Worm (Caenorhabditis elegans): Measurements from ENCODE around the gene nspb-1.

The nspb-1 gene

DNA sequence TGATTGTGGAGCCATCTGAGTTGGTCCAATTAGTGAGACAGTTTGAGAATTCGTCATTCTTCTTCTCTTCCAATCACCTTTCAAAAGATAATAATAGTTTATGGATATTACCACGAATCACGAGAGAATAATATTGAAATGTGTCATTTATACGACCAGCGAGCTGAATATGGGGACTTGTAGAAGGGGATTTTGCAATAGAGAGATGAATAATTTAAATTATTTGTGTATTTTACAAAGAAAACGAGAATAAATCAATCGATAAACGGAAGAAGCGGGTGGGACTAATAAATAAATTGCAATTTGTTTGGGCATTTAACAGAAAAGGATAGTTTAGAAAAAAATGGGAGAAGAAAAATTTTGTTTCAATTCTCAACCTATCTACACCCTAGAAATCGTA, 8.3 kb downstream of the nspb-1 start, which contains the start of gene odr-8:
Gene odr-8, minus strand, starts transcription at position 101 of the 400 bp plus-strand sequence.
- TF ChIP-seq pha-4 (tag; optimal IDR thresholded peaks at IDR 0.05) (no peak), ceh-83 (GFP tag; optimal IDR thresholded peaks at IDR 0.05) (no peak), elt-3 (tag; optimal IDR thresholded peaks at IDR 0.05) (no peak), mab-5 (tag; optimal IDR thresholded peaks at IDR 0.05) (no peak), ceh-39 (tag; optimal IDR thresholded peaks at IDR 0.05) (no peak), cnd-1 (tag; optimal IDR thresholded peaks at IDR 0.05) (no peak), snpc-4 (tag; optimal IDR thresholded peaks at IDR 0.05) (no peak), unc-39 (tag; optimal IDR thresholded peaks at IDR 0.05) (no peak), nhr-2 (tag; optimal IDR thresholded peaks at IDR 0.05) (no peak), nhr-12 (tag; optimal IDR thresholded peaks at IDR 0.05) (no peak), tbx-8 (GFP tag; optimal IDR thresholded peaks at IDR 0.05) (no peak), lsy-2 (tag; optimal IDR thresholded peaks at IDR 0.05) (no peak), nhr-76 (tag; optimal IDR thresholded peaks at IDR 0.05) (no peak), mep-1 (tag; optimal IDR thresholded peaks at IDR 0.05) (no peak), lin-13 (tag; optimal IDR thresholded peaks at IDR 0.05) (no peak), sptf-1 (tag; optimal IDR thresholded peaks at IDR 0.05) (no peak), bed-3 (GFP tag; optimal IDR thresholded peaks at IDR 0.05) (no peak), nhr-28 (tag; optimal IDR thresholded peaks at IDR 0.05) (no peak), ces-1 (GFP tag; optimal IDR thresholded peaks at IDR 0.05) (no peak)

DNA sequence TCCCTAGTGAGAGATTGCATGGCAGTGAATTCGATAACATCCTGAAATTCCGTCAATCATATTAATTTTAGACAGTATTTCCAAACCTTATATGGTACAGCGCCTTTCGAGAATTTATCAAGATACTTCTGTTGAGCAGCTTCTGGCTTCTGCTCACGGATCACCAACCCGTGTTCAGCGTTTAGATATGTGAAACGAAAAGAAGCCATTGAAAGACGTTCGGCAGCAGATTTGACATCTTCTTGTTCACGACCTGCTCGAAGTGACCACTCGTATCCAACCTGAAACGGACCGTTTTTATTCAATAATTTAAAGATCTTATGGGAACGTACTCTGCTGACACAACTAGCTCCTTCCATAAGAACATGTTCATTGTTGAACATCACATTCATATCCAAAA, 9.3 kb downstream of the nspb-1 start:
- TF ChIP-seq ceh-43 (GFP tag; optimal IDR thresholded peaks at IDR 0.05): no peak
- no peak for TF ChIP-seq ceh-39 (tag; optimal IDR thresholded peaks at IDR 0.05)
- no peak for TF ChIP-seq mab-5 (tag; optimal IDR thresholded peaks at IDR 0.05)
- no peak for TF ChIP-seq lsy-2 (tag; optimal IDR thresholded peaks at IDR 0.05)
- no peak for TF ChIP-seq unc-120 (tag; optimal IDR thresholded peaks at IDR 0.05; ENCODE audit: poor library complexity, severe bottlenecking)
- TF ChIP-seq ceh-83 (GFP tag; optimal IDR thresholded peaks at IDR 0.05): no peak
- TF ChIP-seq elt-1 (tag; optimal IDR thresholded peaks at IDR 0.05; ENCODE audit: borderline replicate concordance, insufficient read depth): no peak
- TF ChIP-seq cnd-1 (tag; optimal IDR thresholded peaks at IDR 0.05): no peak
- TF ChIP-seq nhr-12 (tag; optimal IDR thresholded peaks at IDR 0.05): no peak
- TF ChIP-seq tbx-8 (GFP tag; optimal IDR thresholded peaks at IDR 0.05): no peak
- no peak for TF ChIP-seq snpc-4 (tag; optimal IDR thresholded peaks at IDR 0.05)
- TF ChIP-seq lin-32 (GFP tag; optimal IDR thresholded peaks at IDR 0.05): no peak
- no peak for TF ChIP-seq sem-2 (GFP tag; optimal IDR thresholded peaks at IDR 0.05)
- TF ChIP-seq nhr-28 (tag; optimal IDR thresholded peaks at IDR 0.05): no peak
- TF ChIP-seq lin-13 (tag; optimal IDR thresholded peaks at IDR 0.05): no peak
- TF ChIP-seq nhr-2 (tag; optimal IDR thresholded peaks at IDR 0.05): no peak
- TF ChIP-seq bed-3 (GFP tag; optimal IDR thresholded peaks at IDR 0.05): no peak
- no peak for TF ChIP-seq ham-2 (GFP tag; optimal IDR thresholded peaks at IDR 0.05)

DNA sequence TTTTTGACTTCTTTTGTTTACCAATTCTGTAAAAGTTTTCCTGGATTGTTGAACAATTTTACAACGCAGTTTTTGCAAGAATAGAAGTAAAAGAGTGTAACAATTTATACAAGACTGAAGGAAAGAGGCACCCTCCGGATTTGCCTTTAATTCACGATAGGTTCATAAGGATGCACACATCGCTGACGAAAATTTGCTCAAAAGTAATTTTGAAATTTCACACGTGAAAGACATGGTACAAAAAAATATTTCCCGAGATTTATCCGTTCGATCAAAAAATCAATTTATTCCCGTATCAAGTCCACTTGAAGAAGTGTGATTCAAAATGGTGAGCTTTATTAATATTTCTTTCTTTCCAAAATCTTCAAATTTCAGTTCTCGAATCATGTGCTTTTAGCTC, 13.0 kb downstream of the nspb-1 start, which contains the start of gene C43G2.3:
Gene C43G2.3, plus strand, starts transcription at position 301 of the 400 bp plus-strand sequence.
- no peak for TF ChIP-seq ceh-43 (GFP tag; optimal IDR thresholded peaks at IDR 0.05)
- TF ChIP-seq ceh-39 (tag; optimal IDR thresholded peaks at IDR 0.05): no peak
- no peak for TF ChIP-seq hlh-1 (tag; optimal IDR thresholded peaks at IDR 0.05)
- no peak for TF ChIP-seq nhr-76 (tag; optimal IDR thresholded peaks at IDR 0.05)
- no peak for TF ChIP-seq ces-1 (GFP tag; optimal IDR thresholded peaks at IDR 0.05)
- no peak for TF ChIP-seq cnd-1 (tag; optimal IDR thresholded peaks at IDR 0.05)
- no peak for TF ChIP-seq elt-3 (tag; optimal IDR thresholded peaks at IDR 0.05)
- no peak for TF ChIP-seq lin-32 (GFP tag; optimal IDR thresholded peaks at IDR 0.05)
- no peak for TF ChIP-seq unc-62 (GFP tag; optimal IDR thresholded peaks at IDR 0.05)
- TF ChIP-seq flh-1 (GFP tag; optimal IDR thresholded peaks at IDR 0.05): no peak
- TF ChIP-seq nhr-28 (tag; optimal IDR thresholded peaks at IDR 0.05): no peak
- no peak for TF ChIP-seq nhr-2 (tag; optimal IDR thresholded peaks at IDR 0.05)
- TF ChIP-seq mab-5 (tag; optimal IDR thresholded peaks at IDR 0.05): no peak
- TF ChIP-seq zip-8 (tag; optimal IDR thresholded peaks at IDR 0.05): no peak

DNA sequence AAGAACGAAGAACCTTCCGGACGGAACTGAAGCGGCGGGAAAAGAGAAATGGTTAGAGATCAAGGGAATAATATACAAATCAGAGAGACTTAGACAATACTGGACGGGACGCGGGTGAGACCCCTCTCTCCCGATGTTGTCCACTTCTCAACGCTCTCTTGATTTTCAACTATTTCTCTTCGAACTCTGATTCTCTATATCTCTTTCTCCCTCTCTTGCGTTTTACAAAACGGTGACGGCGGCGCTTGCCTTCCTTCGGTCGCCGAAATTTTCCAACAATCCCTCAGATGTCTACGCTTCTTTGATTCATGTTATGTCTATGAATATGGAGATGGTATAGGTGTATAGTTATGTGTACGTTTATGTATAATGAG, 14.2 kb downstream of the nspb-1 start:
- TF ChIP-seq blmp-1 (tag; optimal IDR thresholded peaks at IDR 0.05) (no peak), mab-5 (tag; optimal IDR thresholded peaks at IDR 0.05) (no peak), drap-1 (GFP tag; optimal IDR thresholded peaks at IDR 0.05) (peak; percentile 6), lin-13 (tag; optimal IDR thresholded peaks at IDR 0.05) (no peak), tbx-8 (GFP tag; optimal IDR thresholded peaks at IDR 0.05) (no peak), nhr-2 (tag; optimal IDR thresholded peaks at IDR 0.05) (no peak), hlh-1 (tag; optimal IDR thresholded peaks at IDR 0.05) (peak; percentile 27), nhr-12 (tag; optimal IDR thresholded peaks at IDR 0.05) (no peak), M03D4.4 (tag; optimal IDR thresholded peaks at IDR 0.05) (no peak), nhr-237 (tag; optimal IDR thresholded peaks at IDR 0.05) (peak; percentile 45), bed-3 (GFP tag; optimal IDR thresholded peaks at IDR 0.05) (no peak), sptf-1 (tag; optimal IDR thresholded peaks at IDR 0.05) (peak; percentile 43), ceh-39 (tag; optimal IDR thresholded peaks at IDR 0.05) (no peak), cnd-1 (tag; optimal IDR thresholded peaks at IDR 0.05) (peak; percentile 34), elt-3 (tag; optimal IDR thresholded peaks at IDR 0.05) (no peak), unc-120 (tag; optimal IDR thresholded peaks at IDR 0.05; ENCODE audit: poor library complexity, severe bottlenecking) (peak; percentile 44), unc-62 (GFP tag; optimal IDR thresholded peaks at IDR 0.05) (peak; percentile 57), elt-1 (tag; optimal IDR thresholded peaks at IDR 0.05; ENCODE audit: borderline replicate concordance, insufficient read depth) (no peak), ham-2 (GFP tag; optimal IDR thresholded peaks at IDR 0.05) (peak; percentile 62), snpc-4 (tag; optimal IDR thresholded peaks at IDR 0.05) (no peak), sem-2 (GFP tag; optimal IDR thresholded peaks at IDR 0.05) (no peak), ztf-11 (tag; optimal IDR thresholded peaks at IDR 0.05) (no peak), ceh-83 (GFP tag; optimal IDR thresholded peaks at IDR 0.05) (peak; percentile 25), nhr-76 (tag; optimal IDR thresholded peaks at IDR 0.05) (no peak), ces-1 (GFP tag; optimal IDR thresholded peaks at IDR 0.05) (no peak), mls-2 (tag; optimal IDR thresholded peaks at IDR 0.05) (peak; percentile 44), unc-39 (tag; optimal IDR thresholded peaks at IDR 0.05) (no peak), pha-4 (tag; optimal IDR thresholded peaks at IDR 0.05) (peak; percentile 75), lsy-2 (tag; optimal IDR thresholded peaks at IDR 0.05) (no peak), zip-8 (tag; optimal IDR thresholded peaks at IDR 0.05) (no peak), ceh-43 (GFP tag; optimal IDR thresholded peaks at IDR 0.05) (no peak), flh-1 (GFP tag; optimal IDR thresholded peaks at IDR 0.05) (no peak), lin-32 (GFP tag; optimal IDR thresholded peaks at IDR 0.05) (no peak), nhr-28 (tag; optimal IDR thresholded peaks at IDR 0.05) (no peak), mep-1 (tag; optimal IDR thresholded peaks at IDR 0.05) (peak; percentile 24)

All from whole organism, mixed stage, embryonic.